Worm (Caenorhabditis elegans) whole organism, L4 larva: ENCODE data around the gene tag-275.

Source experiments
- R02D3.7 ChIP-seq: fragments of 150-350 bp; sonication (generic microtip); optimal IDR thresholded peaks from 3 replicates; lab custom pipeline; 2014; ENCODE audit warnings: missing biosample characterization, missing genetic modification characterization
- Y48G9A.11 ChIP-seq: fragments of 200-800 bp; sonication (Bioruptor generic); IDR thresholded peaks from 2 replicates; pipeline ENCODE4 v1.3.6; 2022; ENCODE audit warnings: missing genetic modification reagents, missing genetic modification characterization, missing compliant biosample characterization
- aly-2 ChIP-seq: sonication (generic microtip); optimal IDR thresholded peaks from 2 replicates; lab custom pipeline; 2018; ENCODE audit warnings: missing biosample characterization, missing genetic modification characterization
- ama-1 ChIP-seq: fragments of 150-350 bp; optimal IDR thresholded peaks from 2 replicates; lab custom pipeline; 2014; ENCODE audit warnings: inconsistent platforms, mixed read lengths
- dpl-1 ChIP-seq: fragments of 150-350 bp; optimal IDR thresholded peaks from 2 replicates; lab custom pipeline; 2014; ENCODE audit warnings: missing biosample characterization, missing genetic modification reagents, missing genetic modification characterization
- dve-1 ChIP-seq: sonication (generic microtip); optimal IDR thresholded peaks from 2 replicates; lab custom pipeline; 2017; ENCODE audit warnings: antibody characterized with exemption, mild to moderate bottlenecking, missing genetic modification characterization, missing compliant biosample characterization; ENCODE audit not compliant: insufficient read depth
- gei-8 ChIP-seq: fragments of 200-800 bp; sonication (Bioruptor generic); optimal IDR thresholded peaks from 2 replicates; lab custom pipeline; 2018; ENCODE audit warnings: mild to moderate bottlenecking, missing genetic modification characterization, missing compliant biosample characterization
- lin-15B ChIP-seq: fragments of 150-350 bp; sonication (generic microtip); optimal IDR thresholded peaks from 3 replicates; lab custom pipeline; 2014; ENCODE audit warnings: missing biosample characterization, missing genetic modification characterization
- nhr-48 ChIP-seq: sonication (generic microtip); optimal IDR thresholded peaks from 2 replicates; lab custom pipeline; 2016; ENCODE audit warnings: mild to moderate bottlenecking, missing genetic modification characterization, missing compliant biosample characterization
- tag-97 ChIP-seq: fragments of 200-800 bp; sonication (Bioruptor generic); IDR thresholded peaks from 2 replicates; pipeline ENCODE4 v1.3.6; 2022; ENCODE audit warnings: missing genetic modification characterization, missing compliant biosample characterization
- unc-39 ChIP-seq: sonication (generic microtip); optimal IDR thresholded peaks from 2 replicates; lab custom pipeline; 2017; ENCODE audit warnings: missing biosample characterization, missing genetic modification characterization
- unc-62 ChIP-seq, 3 experiments: fragments of 150-350 bp in 1 of 3; sonication (generic microtip); optimal IDR thresholded peaks in 2 of 3; peaks in 1 of 3; 1 replicate in 1 of 3; 2 replicates in 2 of 3; lab custom pipeline; 2014 to 2017; ENCODE audit warnings: missing biosample characterization in 3 of 3, missing genetic modification characterization in 3 of 3, missing genetic modification reagents in 3 of 3, missing genotype in 1 of 3

ce11 chrX:6150949-6151519 is 685 bp upstream of the tag-275 start:
- TF ChIP-seq lin-15B (no peak), aly-2 (tag; lab: Kevin White, UChicago) (no peak), tag-97 (GFP tag; lab: Robert Waterston, UW) (no peak), R02D3.7 (tag; lab: Kevin White, UChicago) (no peak), ama-1 (no peak), Y48G9A.11 (GFP tag; lab: Robert Waterston, UW) (no peak), unc-62 (GFP tag; optimal IDR thresholded peaks at IDR 0.05 in 1 of 2; lab: Kevin White, UChicago) (peak in 1 of 2 experiments; percentile 60), unc-62 (tag; optimal IDR thresholded peaks at IDR 0.05; lab: Kevin White, UChicago) (no peak), gei-8 (no peak), dpl-1 (GFP tag; lab: Kevin White, UChicago) (no peak), unc-39 (no peak), nhr-48 (tag; lab: Kevin White, UChicago) (no peak), dve-1 (no peak)
